Worm (Caenorhabditis elegans) whole organism, L3 larva: ENCODE results near the gene acdh-13.

ENCODE experiments used
- ceh-82 ChIP-seq: fragments of 150-350 bp; optimal IDR thresholded peaks from 2 replicates; lab custom pipeline; 2014; ENCODE audit warnings: missing biosample characterization, missing genetic modification characterization
- egl-27 ChIP-seq: sonication (generic microtip); optimal IDR thresholded peaks from 4 replicates; lab custom pipeline; 2017; ENCODE audit warnings: missing biosample characterization, missing genetic modification reagents, missing genetic modification characterization
- elt-3 ChIP-seq, 3 experiments: fragments of 150-350 bp in 1 of 3; sonication (generic microtip) in 2 of 3; optimal IDR thresholded peaks; 2 replicates in 2 of 3; 4 replicates in 1 of 3; lab custom pipeline; 2014 to 2017; ENCODE audit warnings: missing biosample characterization in 3 of 3, missing genetic modification characterization in 3 of 3
- fkh-10 ChIP-seq: sonication (generic microtip); optimal IDR thresholded peaks from 2 replicates; lab custom pipeline; 2017; ENCODE audit warnings: missing biosample characterization, missing genetic modification reagents, missing genetic modification characterization
- fos-1 ChIP-seq: fragments of 150-350 bp; optimal IDR thresholded peaks from 2 replicates; lab custom pipeline; 2014; ENCODE audit warnings: missing biosample characterization, missing genetic modification characterization
- lin-15B ChIP-seq: fragments of 150-350 bp; optimal IDR thresholded peaks from 2 replicates; lab custom pipeline; 2014; ENCODE audit warnings: missing biosample characterization, missing genetic modification characterization
- mml-1 ChIP-seq: fragments of 150-350 bp; sonication (generic microtip); optimal IDR thresholded peaks from 3 replicates; lab custom pipeline; 2014; ENCODE audit warnings: missing biosample characterization, missing genetic modification characterization
- nhr-11 ChIP-seq: fragments of 150-350 bp; optimal IDR thresholded peaks from 2 replicates; lab custom pipeline; 2014; ENCODE audit warnings: missing biosample characterization, missing genetic modification characterization
- pha-4 ChIP-seq: fragments of 150-350 bp; optimal IDR thresholded peaks from 2 replicates; lab custom pipeline; 2014; ENCODE audit warnings: missing biosample characterization, missing genetic modification reagents, missing genetic modification characterization
- skn-1 ChIP-seq: fragments of 150-350 bp; optimal IDR thresholded peaks from 2 replicates; lab custom pipeline; 2014; ENCODE audit warnings: missing biosample characterization, missing genetic modification characterization
- unc-62 ChIP-seq: fragments of 150-350 bp; sonication (generic microtip); optimal IDR thresholded peaks from 4 replicates; lab custom pipeline; 2014; ENCODE audit warnings: missing biosample characterization, missing genetic modification reagents, missing genetic modification characterization
- ztf-11 ChIP-seq: fragments of 150-350 bp; optimal IDR thresholded peaks from 2 replicates; lab custom pipeline; 2014; ENCODE audit warnings: missing biosample characterization, missing genetic modification characterization

ce11 chrIV:8538659-8539173 lies 40.1 kb upstream of the acdh-13 start, which contains the start of gene hyl-1:
- TF ChIP-seq lin-15B: no peak
- no peak for TF ChIP-seq pha-4 (tag; lab: Kevin White, UChicago)
- no peak for TF ChIP-seq unc-62 (GFP tag; lab: Kevin White, UChicago)
- no peak for TF ChIP-seq skn-1 (tag; lab: Kevin White, UChicago)
- TF ChIP-seq ztf-11 (tag; lab: Kevin White, UChicago): no peak
- TF ChIP-seq mml-1: no peak
- TF ChIP-seq nhr-11 (tag; lab: Kevin White, UChicago): no peak
- TF ChIP-seq elt-3 (tag; optimal IDR thresholded peaks at IDR 0.05; lab: Kevin White, UChicago): no peak
- TF ChIP-seq ceh-82: no peak
- TF ChIP-seq fkh-10 (GFP tag; lab: Kevin White, UChicago): no peak
- TF ChIP-seq egl-27 (tag; lab: Kevin White, UChicago): no peak
- no peak for TF ChIP-seq fos-1 (tag; lab: Kevin White, UChicago)
